Fruit fly (Drosophila melanogaster) whole organism, prepupa: ENCODE results near the gene Rhau.
A peak's percentile ranks its signal among the peaks of the same experiment; 100 is the strongest.

Experiments
- CG10669 ChIP-seq: fragments of 200-800 bp; sonication (Bioruptor generic); optimal IDR thresholded peaks from 3 replicates; lab custom pipeline; 2018; ENCODE audit warnings: missing biosample characterization, mild to moderate bottlenecking, missing genetic modification characterization, moderate library complexity
- CG15336 ChIP-seq: fragments of 200-800 bp; sonication (Bioruptor generic); IDR thresholded peaks from 2 replicates; pipeline ENCODE4 v1.3.6; 2022; ENCODE audit warnings: missing biosample characterization, missing genetic modification characterization
- CG31627 ChIP-seq: fragments of 200-800 bp; sonication (Bioruptor generic); optimal IDR thresholded peaks from 3 replicates; lab custom pipeline; 2016; ENCODE audit warnings: missing biosample characterization, missing genetic modification characterization
- CG6792 ChIP-seq: fragments of 200-800 bp; sonication (Bioruptor generic); optimal IDR thresholded peaks from 3 replicates; lab custom pipeline; 2016; ENCODE audit warnings: missing biosample characterization, missing genetic modification characterization
- CG6854 ChIP-seq: fragments of 200-800 bp; sonication (Bioruptor generic); optimal IDR thresholded peaks from 2 replicates; lab custom pipeline; 2017; ENCODE audit warnings: missing biosample characterization, mild to moderate bottlenecking, missing genetic modification characterization
- CG7368 ChIP-seq: fragments of 200-800 bp; sonication (Bioruptor generic); optimal IDR thresholded peaks from 3 replicates; lab custom pipeline; 2016; ENCODE audit warnings: missing biosample characterization, missing genetic modification characterization
- CG8319 ChIP-seq: fragments of 200-800 bp; sonication (Bioruptor generic); optimal IDR thresholded peaks from 3 replicates; lab custom pipeline; 2016; ENCODE audit warnings: missing biosample characterization, missing genetic modification characterization
- CG9139 ChIP-seq: fragments of 200-800 bp; sonication (Bioruptor generic); optimal IDR thresholded peaks from 3 replicates; lab custom pipeline; 2017; ENCODE audit warnings: missing biosample characterization, mild to moderate bottlenecking, missing genetic modification characterization
- Gug ChIP-seq: fragments of 200-800 bp; sonication (Bioruptor generic); IDR thresholded peaks from 2 replicates; pipeline ENCODE4 v1.3.6; 2022; ENCODE audit warnings: missing biosample characterization, missing genetic modification characterization
- Lpt ChIP-seq: fragments of 200-800 bp; sonication (Bioruptor generic); optimal IDR thresholded peaks from 3 replicates; lab custom pipeline; 2016; ENCODE audit warnings: missing biosample characterization, missing genetic modification characterization
- dac ChIP-seq: fragments of 200-800 bp; sonication (Bioruptor generic); optimal IDR thresholded peaks from 2 replicates; lab custom pipeline; 2017; ENCODE audit warnings: missing biosample characterization, mild to moderate bottlenecking, missing genetic modification characterization
- fd85E ChIP-seq: fragments of 200-800 bp; sonication (Bioruptor generic); optimal IDR thresholded peaks from 3 replicates; lab custom pipeline; 2016; ENCODE audit warnings: missing biosample characterization, missing genetic modification characterization
- lz ChIP-seq: fragments of 200-800 bp; sonication (Bioruptor generic); optimal IDR thresholded peaks from 3 replicates; lab custom pipeline; 2016; ENCODE audit warnings: missing biosample characterization, missing genetic modification characterization
- net ChIP-seq: fragments of 200-800 bp; sonication (Bioruptor generic); optimal IDR thresholded peaks from 3 replicates; lab custom pipeline; 2016; ENCODE audit warnings: missing biosample characterization, missing genetic modification characterization

DNA sequence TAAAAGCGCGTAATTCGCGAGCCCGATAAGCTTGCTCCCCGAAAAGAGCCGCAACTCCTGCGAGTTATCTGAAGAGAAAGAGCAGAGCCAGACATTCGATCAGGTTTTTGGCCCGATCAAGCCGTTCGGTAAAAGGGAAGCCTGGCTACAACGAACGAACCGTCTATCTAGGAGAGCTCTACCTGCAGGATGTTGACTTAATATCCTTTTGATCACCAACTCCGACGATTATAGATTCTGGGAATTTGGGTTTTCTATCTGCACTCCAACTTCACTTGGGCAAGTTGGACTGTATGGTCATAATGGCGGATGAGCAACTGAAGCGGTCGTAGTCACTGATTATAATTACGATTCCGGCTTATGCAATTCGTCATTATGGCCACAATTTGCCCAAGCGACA is 44.4 kb upstream of the Rhau start:
- TF ChIP-seq CG6854 (GFP tag; lab: Kevin White, UChicago) = no peak
- peak; percentile 45 for TF ChIP-seq Lpt (GFP tag; lab: Kevin White, UChicago)
- TF ChIP-seq CG6792 = peak; percentile 61
- peak; percentile 74 for TF ChIP-seq CG15336 (GFP tag; lab: Robert Waterston, UW)
- peak; percentile 53 for TF ChIP-seq lz (GFP tag; lab: Kevin White, UChicago)
- TF ChIP-seq Gug (GFP tag; lab: Robert Waterston, UW) = peak; percentile 81
- TF ChIP-seq CG31627 = peak; percentile 53
- TF ChIP-seq CG8319 = peak; percentile 57
- peak; percentile 58 for TF ChIP-seq CG9139 (GFP tag; lab: Kevin White, UChicago)
- peak; percentile 54 for TF ChIP-seq net (GFP tag; lab: Kevin White, UChicago)
- TF ChIP-seq CG7368 = peak; percentile 71
- TF ChIP-seq dac (GFP tag; lab: Kevin White, UChicago) = peak; percentile 73
- peak; percentile 59 for TF ChIP-seq CG10669
- peak; percentile 20 for TF ChIP-seq fd85E (GFP tag; lab: Kevin White, UChicago)
